Worm (Caenorhabditis elegans) whole organism, L1 larva: ENCODE measurements around the gene zag-1.

Source experiments
- blmp-1 ChIP-seq: fragments of 150-350 bp; optimal IDR thresholded peaks from 2 replicates; lab custom pipeline; 2014; ENCODE audit warnings: missing biosample characterization, missing genetic modification characterization
- ceh-63 ChIP-seq: fragments of 200-800 bp; sonication (Bioruptor generic); optimal IDR thresholded peaks from 2 replicates; lab custom pipeline; 2018; ENCODE audit warnings: mild to moderate bottlenecking, missing genetic modification characterization, missing compliant biosample characterization
- ceh-82 ChIP-seq, 3 experiments: fragments of 150-350 bp in 1 of 3; sonication (generic microtip) in 2 of 3; optimal IDR thresholded peaks; 2 replicates each; lab custom pipeline; 2014 to 2017; ENCODE audit warnings: missing biosample characterization in 3 of 3, missing genetic modification characterization in 3 of 3
- ceh-90 ChIP-seq: sonication (generic microtip); optimal IDR thresholded peaks from 2 replicates; lab custom pipeline; 2016; ENCODE audit warnings: missing genetic modification characterization, missing compliant biosample characterization
- dpl-1 ChIP-seq, 3 experiments: fragments of 150-350 bp in 2 of 3; sonication (generic microtip) in 1 of 3; optimal IDR thresholded peaks; 2 replicates each; lab custom pipeline; 2014 to 2017; ENCODE audit warnings: missing biosample characterization in 3 of 3, missing genetic modification characterization in 3 of 3, missing genetic modification reagents in 3 of 3
- efl-1 ChIP-seq, 4 experiments: fragments of 150-350 bp; optimal IDR thresholded peaks in 3 of 4; peaks in 1 of 4; 1 replicate in 1 of 4; 2 replicates in 3 of 4; lab custom pipeline; 2014; ENCODE audit warnings: missing biosample characterization in 2 of 4, missing genetic modification characterization in 2 of 4, missing genetic modification reagents in 2 of 4
- egl-27 ChIP-seq, 2 experiments: fragments of 150-350 bp in 1 of 2; sonication (generic microtip); optimal IDR thresholded peaks; 3 replicates each; lab custom pipeline; 2017 to 2018; ENCODE audit warnings: missing biosample characterization in 2 of 2, missing genetic modification characterization in 2 of 2, missing genetic modification reagents in 2 of 2
- elt-2 ChIP-seq: sonication (generic microtip); optimal IDR thresholded peaks from 2 replicates; lab custom pipeline; 2016; ENCODE audit warnings: missing genetic modification characterization, mild to moderate bottlenecking, inconsistent platforms, missing compliant biosample characterization, missing genetic modification reagents
- elt-3 ChIP-seq, 6 experiments: fragments of 150-350 bp in 1 of 6; sonication (generic microtip); optimal IDR thresholded peaks; 2 replicates each; lab custom pipeline; 2017 to 2018; ENCODE audit warnings: missing biosample characterization in 6 of 6, missing genetic modification characterization in 6 of 6, inconsistent platforms in 1 of 6
- fos-1 ChIP-seq: fragments of 150-350 bp; optimal IDR thresholded peaks from 2 replicates; lab custom pipeline; 2014; ENCODE audit warnings: missing biosample characterization, missing genetic modification characterization
- hpl-2 ChIP-seq: fragments of 150-350 bp; optimal IDR thresholded peaks from 2 replicates; lab custom pipeline; 2014; ENCODE audit warnings: missing biosample characterization, missing genetic modification reagents, missing genetic modification characterization
- lin-13 ChIP-seq: fragments of 150-350 bp; optimal IDR thresholded peaks from 2 replicates; lab custom pipeline; 2014; ENCODE audit warnings: missing biosample characterization, missing genetic modification reagents, missing genetic modification characterization
- lin-14 ChIP-seq: fragments of 200-800 bp; sonication (Bioruptor generic); optimal IDR thresholded peaks from 2 replicates; lab custom pipeline; 2018; ENCODE audit warnings: mild to moderate bottlenecking, missing genetic modification characterization, moderate library complexity, missing compliant biosample characterization
- lin-35 ChIP-seq, 2 experiments: fragments of 150-350 bp; optimal IDR thresholded peaks; 2 replicates each; lab custom pipeline; 2014; ENCODE audit warnings: missing biosample characterization in 2 of 2, missing genetic modification characterization in 2 of 2, missing genetic modification reagents in 2 of 2
- lir-3 ChIP-seq: sonication (generic microtip); optimal IDR thresholded peaks from 2 replicates; lab custom pipeline; 2016; ENCODE audit warnings: mild to moderate bottlenecking, missing genetic modification characterization, moderate library complexity, missing compliant biosample characterization; ENCODE audit not compliant: poor library complexity
- lsy-2 ChIP-seq, 2 experiments: fragments of 150-350 bp; optimal IDR thresholded peaks; 2 replicates each; lab custom pipeline; 2014; ENCODE audit warnings: missing biosample characterization in 2 of 2, missing genetic modification characterization in 2 of 2
- mab-9 ChIP-seq: fragments of 200-800 bp; sonication (Bioruptor generic); IDR thresholded peaks from 2 replicates; pipeline ENCODE4 v1.3.6; 2022; ENCODE audit warnings: missing genetic modification reagents, missing genetic modification characterization, missing compliant biosample characterization
- nhr-20 ChIP-seq: sonication (generic microtip); optimal IDR thresholded peaks from 2 replicates; lab custom pipeline; 2016; ENCODE audit warnings: mild to moderate bottlenecking, missing genetic modification characterization, missing compliant biosample characterization
- nhr-237 ChIP-seq: fragments of 150-350 bp; optimal IDR thresholded peaks from 2 replicates; lab custom pipeline; 2014; ENCODE audit warnings: missing biosample characterization, missing genetic modification characterization
- nhr-71 ChIP-seq: sonication (generic microtip); optimal IDR thresholded peaks from 2 replicates; lab custom pipeline; 2016; ENCODE audit warnings: mild to moderate bottlenecking, missing genetic modification characterization, moderate library complexity, missing compliant biosample characterization
- nhr-76 ChIP-seq: sonication (generic microtip); optimal IDR thresholded peaks from 2 replicates; lab custom pipeline; 2017; ENCODE audit warnings: missing biosample characterization, missing genetic modification characterization
- nhr-85 ChIP-seq: sonication (generic microtip); peaks from one replicate; lab custom pipeline; 2016; ENCODE audit warnings: missing genetic modification characterization, inconsistent platforms, missing compliant biosample characterization
- rnt-1 ChIP-seq: sonication (generic microtip); optimal IDR thresholded peaks from 2 replicates; lab custom pipeline; 2016; ENCODE audit warnings: mild to moderate bottlenecking, missing genetic modification characterization, moderate library complexity, missing compliant biosample characterization
- snu-23 ChIP-seq: sonication (generic microtip); optimal IDR thresholded peaks from 2 replicates; lab custom pipeline; 2016; ENCODE audit warnings: missing genetic modification characterization, missing compliant biosample characterization
- sup-37 ChIP-seq: fragments of 200-800 bp; sonication (Bioruptor generic); optimal IDR thresholded peaks from 2 replicates; lab custom pipeline; 2018; ENCODE audit warnings: mild to moderate bottlenecking, missing genetic modification characterization, missing compliant biosample characterization
- unc-130 ChIP-seq: fragments of 150-350 bp; optimal IDR thresholded peaks from 2 replicates; lab custom pipeline; 2017; ENCODE audit warnings: missing biosample characterization, missing genetic modification characterization, inconsistent platforms
- unc-30 ChIP-seq: sonication (generic microtip); optimal IDR thresholded peaks from 2 replicates; lab custom pipeline; 2017; ENCODE audit warnings: missing biosample characterization, missing genetic modification characterization
- unc-86 ChIP-seq: sonication (generic microtip); optimal IDR thresholded peaks from 2 replicates; lab custom pipeline; 2016; ENCODE audit warnings: missing genetic modification characterization, missing compliant biosample characterization
- vab-15 ChIP-seq: sonication (generic microtip); optimal IDR thresholded peaks from 2 replicates; lab custom pipeline; 2017; ENCODE audit warnings: missing genotype, mild to moderate bottlenecking, missing genetic modification characterization, missing compliant biosample characterization
- ztf-11 ChIP-seq, 2 experiments: sonication (generic microtip); optimal IDR thresholded peaks; 2 replicates each; lab custom pipeline; 2016 to 2017; ENCODE audit warnings: missing genetic modification characterization in 2 of 2, missing biosample characterization in 1 of 2, missing compliant biosample characterization in 1 of 2

zag-1 gene

DNA sequence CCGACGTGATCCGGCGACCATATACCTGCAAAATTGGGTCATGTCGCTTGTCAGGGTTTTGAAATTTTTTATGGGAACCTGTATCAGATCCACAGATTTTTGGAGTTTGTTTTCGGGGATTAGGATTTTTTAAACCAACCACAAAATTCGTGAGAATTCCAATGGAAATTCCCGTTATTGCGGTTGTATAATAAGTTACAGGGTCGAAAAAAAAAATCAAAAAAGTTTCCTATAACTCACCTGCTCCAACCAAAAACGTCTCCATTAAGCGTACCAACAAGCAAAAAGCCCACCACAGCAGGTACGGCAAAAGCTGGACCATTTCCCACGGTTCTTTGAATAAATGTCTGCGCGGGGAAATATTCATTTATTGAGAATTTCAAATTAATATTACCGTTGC lies 7.3 kb downstream of the zag-1 start:
- TF ChIP-seq ceh-82 (tag; optimal IDR thresholded peaks at IDR 0.05; lab: Kevin White, UChicago): no peak
- no peak for TF ChIP-seq efl-1 (optimal IDR thresholded peaks at IDR 0.05; lab: Kevin White, UChicago)
- TF ChIP-seq efl-1 (GFP tag; optimal IDR thresholded peaks at IDR 0.05 in 1 of 2; lab: Kevin White, UChicago): peak in 1 of 2 experiments; percentile 50
- TF ChIP-seq unc-86 (tag; lab: Kevin White, UChicago): no peak

DNA sequence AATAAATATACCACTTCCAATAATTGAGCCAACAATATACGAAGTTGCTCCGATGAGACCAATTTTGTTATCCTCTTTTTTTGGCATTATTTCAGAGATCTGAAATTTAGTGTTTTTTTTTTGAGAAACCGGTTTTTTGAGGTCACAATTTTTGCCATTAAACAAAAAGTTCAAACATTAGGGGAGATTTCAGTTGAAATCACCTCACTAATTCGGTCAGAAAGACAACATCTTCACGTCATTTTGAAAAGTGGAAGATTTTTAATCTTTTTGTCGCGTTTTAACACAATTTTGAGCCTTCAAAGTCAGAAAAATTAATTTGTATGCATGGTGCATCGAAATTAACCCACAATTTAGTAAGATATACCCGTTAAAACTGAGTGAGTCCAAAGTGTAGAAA lies 9.3 kb downstream of the zag-1 start, which contains the start of gene aat-8:
Gene aat-8, minus strand, starts transcription at position 101 of the 400 bp plus-strand sequence.
- TF ChIP-seq hpl-2 (GFP tag; lab: Kevin White, UChicago) (no peak), elt-2 (no peak), elt-3 (tag; optimal IDR thresholded peaks at IDR 0.05; lab: Kevin White, UChicago) (no peak), ztf-11 (tag; optimal IDR thresholded peaks at IDR 0.05; lab: Kevin White, UChicago) (no peak), nhr-85 (tag; lab: Kevin White, UChicago) (peak; percentile 12), unc-130 (tag; lab: Kevin White, UChicago) (no peak), nhr-237 (tag; lab: Kevin White, UChicago) (no peak)
- TF ChIP-seq, all 84 proteins: peak for 1

DNA sequence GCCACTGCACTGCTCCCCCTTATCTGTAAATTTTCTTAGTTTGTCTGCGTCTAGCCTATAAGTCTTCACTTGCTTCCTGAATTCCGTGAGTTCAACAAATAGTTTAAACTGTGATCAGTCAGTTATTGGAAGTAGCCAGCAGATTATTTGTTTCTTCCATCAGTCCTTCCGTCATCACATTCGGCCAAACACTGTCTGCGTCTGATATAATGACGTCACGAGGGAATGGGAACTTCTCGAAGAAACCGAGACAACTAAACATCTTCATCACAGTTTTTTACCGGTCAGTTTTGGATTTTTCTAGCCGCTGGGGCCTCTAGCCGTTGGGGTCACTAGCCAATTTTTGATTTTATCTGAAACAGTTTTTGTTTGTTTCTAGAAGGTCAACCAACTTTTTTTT lies 10.4 kb downstream of the zag-1 start:
- TF ChIP-seq nhr-71 (tag; lab: Kevin White, UChicago): peak; percentile 18
- peak; percentile 71 for TF ChIP-seq blmp-1 (tag; lab: Kevin White, UChicago)
- TF ChIP-seq snu-23 (GFP tag; lab: Kevin White, UChicago): peak; percentile 30
- TF ChIP-seq ceh-90 (tag; lab: Kevin White, UChicago): no peak
- peak; percentile 21 for TF ChIP-seq elt-2
- TF ChIP-seq nhr-20 (tag; lab: Kevin White, UChicago): peak; percentile 19
- TF ChIP-seq lsy-2 (tag; optimal IDR thresholded peaks at IDR 0.05; lab: Kevin White, UChicago): no peak
- no peak for TF ChIP-seq lir-3 (tag; lab: Kevin White, UChicago)
- TF ChIP-seq egl-27 (tag; optimal IDR thresholded peaks at IDR 0.05; lab: Kevin White, UChicago): no peak
- TF ChIP-seq lin-35 (GFP tag; optimal IDR thresholded peaks at IDR 0.05; lab: Kevin White, UChicago): peak in 1 of 2 experiments; percentile 50
- no peak for TF ChIP-seq dpl-1 (GFP tag; optimal IDR thresholded peaks at IDR 0.05; lab: Kevin White, UChicago)
- no peak for TF ChIP-seq vab-15 (tag; lab: Kevin White, UChicago)
- peak; percentile 16 for TF ChIP-seq lin-14 (GFP tag; lab: Kevin White, UChicago)
- TF ChIP-seq unc-30 (tag; lab: Kevin White, UChicago): no peak
- no peak for TF ChIP-seq efl-1 (optimal IDR thresholded peaks at IDR 0.05; lab: Kevin White, UChicago)
- peak in 1 of 2 experiments; percentile 68 for TF ChIP-seq efl-1 (GFP tag; optimal IDR thresholded peaks at IDR 0.05 in 1 of 2; lab: Kevin White, UChicago)
- peak in 1 of 6 experiments; percentile 55 for TF ChIP-seq elt-3 (tag; optimal IDR thresholded peaks at IDR 0.05; lab: Kevin White, UChicago)
- peak; percentile 80 for TF ChIP-seq nhr-85 (tag; lab: Kevin White, UChicago)
- TF ChIP-seq unc-130 (tag; lab: Kevin White, UChicago): no peak
- no peak for TF ChIP-seq unc-86 (tag; lab: Kevin White, UChicago)
- TF ChIP-seq ceh-63 (GFP tag; lab: Kevin White, UChicago): no peak

DNA sequence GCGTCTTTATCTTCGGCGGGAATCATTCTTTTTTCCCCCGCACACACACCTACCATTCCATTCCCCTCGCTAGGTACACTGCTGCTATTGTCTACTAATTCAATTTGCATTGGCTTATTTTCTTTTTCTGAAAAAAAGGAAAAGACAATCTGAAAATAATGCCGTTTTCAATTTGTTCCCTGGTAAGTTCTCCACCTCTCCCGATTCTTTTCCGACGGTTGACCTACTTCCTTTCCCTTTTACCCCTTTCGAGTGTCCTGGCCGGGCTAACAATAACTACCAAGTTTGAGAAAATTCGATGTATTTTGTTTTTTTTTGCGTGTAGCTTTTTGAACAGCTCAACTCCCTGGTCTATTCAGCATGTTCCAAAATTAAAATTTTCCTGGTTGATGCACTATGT lies 11.6 kb downstream of the zag-1 start, which contains the start of gene F37C4.4:
Gene F37C4.4, plus strand, starts transcription at position 58 of the 400 bp plus-strand sequence.
- TF ChIP-seq blmp-1 (tag; lab: Kevin White, UChicago): peak; percentile 82
- TF ChIP-seq efl-1 (optimal IDR thresholded peaks at IDR 0.05; lab: Kevin White, UChicago): no peak
- peak in 1 of 2 experiments; percentile 83 for TF ChIP-seq efl-1 (GFP tag; optimal IDR thresholded peaks at IDR 0.05 in 1 of 2; lab: Kevin White, UChicago)
- no peak for TF ChIP-seq lin-35 (GFP tag; optimal IDR thresholded peaks at IDR 0.05; lab: Kevin White, UChicago)

DNA sequence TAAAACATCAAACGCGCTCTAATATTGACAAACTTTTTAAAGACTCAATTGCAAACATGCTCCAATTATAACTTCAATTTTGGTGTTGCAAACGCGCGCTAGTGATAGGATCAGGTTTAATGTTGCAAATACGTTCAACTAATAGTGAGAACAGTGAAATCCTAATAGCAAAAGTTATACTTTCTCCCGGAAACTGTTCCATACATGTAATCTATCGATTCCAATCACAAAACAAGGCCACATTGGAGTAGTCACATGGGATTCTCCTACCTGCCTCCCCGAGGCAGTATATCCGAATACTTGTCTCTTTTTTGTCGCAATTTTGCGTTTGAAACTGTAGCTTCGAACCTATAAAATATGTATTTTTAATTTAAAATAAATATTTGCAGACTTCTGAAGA lies 14.2 kb downstream of the zag-1 start:
- no peak for TF ChIP-seq mab-9 (GFP tag; lab: Robert Waterston, UW)
- peak; percentile 93 for TF ChIP-seq blmp-1 (tag; lab: Kevin White, UChicago)
- peak; percentile 46 for TF ChIP-seq nhr-85 (tag; lab: Kevin White, UChicago)
- TF ChIP-seq, all 84 proteins: peak for 2

DNA sequence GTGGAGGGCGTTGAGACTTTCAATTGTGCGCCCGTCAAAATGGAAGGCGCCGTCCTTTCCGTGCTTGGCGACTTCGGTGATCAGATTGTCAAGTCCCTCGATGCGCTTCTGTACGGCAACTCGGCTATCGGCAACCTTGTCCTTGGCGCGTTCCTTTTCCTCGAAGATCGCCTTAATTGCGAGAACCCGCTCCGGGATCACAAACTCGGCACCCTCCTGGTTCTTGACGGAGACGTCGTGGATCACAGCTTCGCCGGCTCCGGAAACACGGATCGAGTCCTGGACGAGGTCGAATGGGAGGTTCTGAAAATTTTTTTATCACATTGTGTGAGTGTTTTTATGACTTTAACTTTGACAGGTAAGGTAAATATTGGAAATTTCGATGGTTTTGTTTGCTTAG lies 17.6 kb downstream of the zag-1 start:
- no peak for TF ChIP-seq lin-13 (GFP tag; lab: Kevin White, UChicago)
- TF ChIP-seq elt-2: no peak
- TF ChIP-seq nhr-76 (tag; lab: Kevin White, UChicago): no peak
- TF ChIP-seq rnt-1: no peak
- no peak for TF ChIP-seq fos-1 (tag; lab: Kevin White, UChicago)
- TF ChIP-seq elt-3 (tag; optimal IDR thresholded peaks at IDR 0.05; lab: Kevin White, UChicago): no peak
- no peak for TF ChIP-seq sup-37 (GFP tag; lab: Kevin White, UChicago)
- no peak for TF ChIP-seq ceh-82 (tag; optimal IDR thresholded peaks at IDR 0.05; lab: Kevin White, UChicago)
